Worm (Caenorhabditis elegans): ENCODE data around the gene atf-7.

ce11 chrIII:4513926-4514325, 15.1 kb upstream of the atf-7 start:
- no peak for TF ChIP-seq nhr-77 (tag; optimal IDR thresholded peaks at IDR 0.05)
- no peak for TF ChIP-seq nhr-43 (tag; optimal IDR thresholded peaks at IDR 0.05; ENCODE audit: poor library complexity, severe bottlenecking)
- TF ChIP-seq nhr-11 (tag; optimal IDR thresholded peaks at IDR 0.05), result no peak
- TF ChIP-seq egl-27 (tag; optimal IDR thresholded peaks at IDR 0.05), result no peak
- no peak for TF ChIP-seq snpc-4 (tag; optimal IDR thresholded peaks at IDR 0.05)
- TF ChIP-seq ztf-11 (tag; optimal IDR thresholded peaks at IDR 0.05), result no peak
- no peak for TF ChIP-seq nhr-12 (tag; optimal IDR thresholded peaks at IDR 0.05)
- TF ChIP-seq fos-1 (tag; optimal IDR thresholded peaks at IDR 0.05), result no peak
- no peak for TF ChIP-seq nhr-76 (tag; optimal IDR thresholded peaks at IDR 0.05)
- no peak for TF ChIP-seq ceh-28 (tag; optimal IDR thresholded peaks at IDR 0.05)
